Worm (Caenorhabditis elegans) whole organism, young adult: ENCODE measurements around the gene srw-17.

Experiments used
- B0035.1 ChIP-seq: sonication (generic microtip); optimal IDR thresholded peaks from 2 replicates; lab custom pipeline; 2016; ENCODE audit warnings: missing genetic modification characterization, mild to moderate bottlenecking, missing compliant biosample characterization, missing genotype, missing genetic modification reagents
- B0261.1 ChIP-seq: sonication (generic microtip); optimal IDR thresholded peaks from 2 replicates; lab custom pipeline; 2016; ENCODE audit warnings: mild to moderate bottlenecking, missing genetic modification characterization, moderate library complexity, missing compliant biosample characterization
- F10E7.11 ChIP-seq: sonication (generic microtip); optimal IDR thresholded peaks from 2 replicates; lab custom pipeline; 2017; ENCODE audit warnings: mild to moderate bottlenecking, missing genetic modification characterization, moderate library complexity, missing compliant biosample characterization
- F37B4.10 ChIP-seq: fragments of 200-800 bp; sonication (Bioruptor generic); IDR thresholded peaks from 2 replicates; pipeline ENCODE4 v1.3.6; 2022; ENCODE audit warnings: missing genetic modification characterization, missing compliant biosample characterization
- F39B2.1 ChIP-seq: fragments of 200-800 bp; sonication (Bioruptor generic); IDR thresholded peaks from 2 replicates; pipeline ENCODE4 v1.3.6; 2022; ENCODE audit warnings: missing genetic modification reagents, missing genetic modification characterization, missing compliant biosample characterization
- F49E8.2 ChIP-seq: sonication (generic microtip); optimal IDR thresholded peaks from 3 replicates; lab custom pipeline; 2017; ENCODE audit warnings: missing genetic modification characterization, mild to moderate bottlenecking, missing compliant biosample characterization, antibody characterized with exemption, moderate library complexity; ENCODE audit not compliant: insufficient read depth
- Y56A3A.18 ChIP-seq: fragments of 200-800 bp; sonication (Bioruptor generic); IDR thresholded peaks from 2 replicates; pipeline ENCODE4 v1.3.6; 2022; ENCODE audit warnings: missing genetic modification reagents, missing genetic modification characterization, missing compliant biosample characterization
- Y95B8A.8 ChIP-seq: fragments of 200-800 bp; sonication (Bioruptor generic); IDR thresholded peaks from 2 replicates; pipeline ENCODE4 v1.3.6; 2022; ENCODE audit warnings: missing genetic modification reagents, missing genetic modification characterization, missing compliant biosample characterization
- aptf-3 ChIP-seq: fragments of 200-800 bp; sonication (Bioruptor generic); IDR thresholded peaks from 2 replicates; pipeline ENCODE4 v1.3.6; 2022; ENCODE audit warnings: missing genetic modification characterization, missing compliant biosample characterization
- atf-7 ChIP-seq: sonication (generic microtip); optimal IDR thresholded peaks from 2 replicates; lab custom pipeline; 2017; ENCODE audit warnings: mild to moderate bottlenecking, missing genetic modification characterization, missing compliant biosample characterization
- athp-1 ChIP-seq: sonication (generic microtip); optimal IDR thresholded peaks from 2 replicates; lab custom pipeline; 2017; ENCODE audit warnings: mild to moderate bottlenecking, missing genetic modification characterization, missing compliant biosample characterization
- ceh-27 ChIP-seq: fragments of 200-800 bp; sonication (Bioruptor generic); optimal IDR thresholded peaks from 2 replicates; lab custom pipeline; 2018; ENCODE audit warnings: mild to moderate bottlenecking, missing genetic modification characterization, moderate library complexity, missing compliant biosample characterization
- ceh-40 ChIP-seq: fragments of 200-800 bp; sonication (Bioruptor generic); IDR thresholded peaks from 2 replicates; pipeline ENCODE4 v1.3.6; 2022; ENCODE audit warnings: missing genetic modification characterization, missing compliant biosample characterization
- dox-1 ChIP-seq: fragments of 200-800 bp; sonication (Bioruptor generic); IDR thresholded peaks from 2 replicates; pipeline ENCODE4 v1.3.6; 2022; ENCODE audit warnings: missing genetic modification reagents, missing genetic modification characterization, missing compliant biosample characterization
- dpff-1 ChIP-seq: sonication (generic microtip); optimal IDR thresholded peaks from 2 replicates; lab custom pipeline; 2017; ENCODE audit warnings: mild to moderate bottlenecking, missing genetic modification characterization, missing compliant biosample characterization
- dpl-1 ChIP-seq: fragments of 150-350 bp; optimal IDR thresholded peaks from 2 replicates; lab custom pipeline; 2014; ENCODE audit warnings: missing biosample characterization, missing genetic modification reagents, missing genetic modification characterization
- egl-18 ChIP-seq: fragments of 200-800 bp; sonication (Bioruptor generic); IDR thresholded peaks from 2 replicates; pipeline ENCODE4 v1.3.6; 2022; ENCODE audit warnings: missing genetic modification reagents, missing genetic modification characterization, missing compliant biosample characterization
- egrh-3 ChIP-seq: fragments of 200-800 bp; sonication (Bioruptor generic); IDR thresholded peaks from 2 replicates; pipeline ENCODE4 v1.3.6; 2022; ENCODE audit warnings: missing genetic modification reagents, missing genetic modification characterization, missing compliant biosample characterization
- fkh-3 ChIP-seq: sonication (generic microtip); optimal IDR thresholded peaks from 2 replicates; lab custom pipeline; 2016; ENCODE audit warnings: mild to moderate bottlenecking, missing genetic modification characterization, missing compliant biosample characterization
- hlh-26 ChIP-seq: fragments of 200-800 bp; sonication (Bioruptor generic); conservative IDR thresholded peaks from 2 replicates; pipeline ENCODE4 v1.3.6; 2022; ENCODE audit warnings: missing genetic modification reagents, missing genetic modification characterization, missing compliant biosample characterization
- hmg-1.2 ChIP-seq: fragments of 200-800 bp; sonication (Bioruptor generic); IDR thresholded peaks from 2 replicates; pipeline ENCODE4 v1.3.6; 2022; ENCODE audit warnings: missing genetic modification reagents, missing genetic modification characterization, missing compliant biosample characterization
- hmg-20 ChIP-seq: fragments of 200-800 bp; sonication (Bioruptor generic); IDR thresholded peaks from 2 replicates; pipeline ENCODE4 v1.3.6; 2022; ENCODE audit warnings: missing genetic modification reagents, missing genetic modification characterization, missing compliant biosample characterization
- hrde-1 ChIP-seq: sonication (generic microtip); optimal IDR thresholded peaks from 2 replicates; lab custom pipeline; 2016; ENCODE audit warnings: missing genetic modification characterization, mild to moderate bottlenecking, missing compliant biosample characterization, moderate library complexity, missing genotype, missing genetic modification reagents, borderline replicate concordance
- lag-1 ChIP-seq: fragments of 200-800 bp; sonication (Bioruptor generic); IDR thresholded peaks from 2 replicates; pipeline ENCODE4 v1.3.6; 2022; ENCODE audit warnings: missing genetic modification reagents, missing genetic modification characterization, missing compliant biosample characterization
- lin-54 ChIP-seq: fragments of 200-800 bp; sonication (Bioruptor generic); optimal IDR thresholded peaks from 2 replicates; lab custom pipeline; 2018; ENCODE audit warnings: mild to moderate bottlenecking, missing genetic modification characterization, missing compliant biosample characterization
- lsl-1 ChIP-seq: fragments of 200-800 bp; sonication (Bioruptor generic); optimal IDR thresholded peaks from 2 replicates; lab custom pipeline; 2018; ENCODE audit warnings: mild to moderate bottlenecking, missing genetic modification characterization, moderate library complexity, missing compliant biosample characterization
- lsy-27 ChIP-seq: sonication (generic microtip); optimal IDR thresholded peaks from 2 replicates; lab custom pipeline; 2017; ENCODE audit warnings: missing genetic modification characterization, mild to moderate bottlenecking, missing compliant biosample characterization, antibody characterized with exemption, missing genotype, borderline replicate concordance; ENCODE audit not compliant: insufficient read depth
- mcd-1 ChIP-seq: fragments of 200-800 bp; sonication (Bioruptor generic); IDR thresholded peaks from 2 replicates; pipeline ENCODE4 v1.3.6; 2022; ENCODE audit warnings: missing genetic modification reagents, missing genetic modification characterization, missing compliant biosample characterization
- mel-28 ChIP-seq: sonication (generic microtip); optimal IDR thresholded peaks from 2 replicates; lab custom pipeline; 2016; ENCODE audit warnings: borderline replicate concordance, mild to moderate bottlenecking, missing genetic modification characterization, missing compliant biosample characterization
- nhr-27 ChIP-seq: fragments of 200-800 bp; sonication (Bioruptor generic); optimal IDR thresholded peaks from 2 replicates; lab custom pipeline; 2018; ENCODE audit warnings: mild to moderate bottlenecking, missing genetic modification characterization, moderate library complexity, missing compliant biosample characterization
- nhr-80 ChIP-seq: sonication (generic microtip); optimal IDR thresholded peaks from 2 replicates; lab custom pipeline; 2016; ENCODE audit warnings: missing genetic modification characterization, missing compliant biosample characterization
- pbrm-1 ChIP-seq: fragments of 200-800 bp; sonication (Bioruptor generic); IDR thresholded peaks from 2 replicates; pipeline ENCODE4 v1.3.6; 2022; ENCODE audit warnings: missing genetic modification reagents, missing genetic modification characterization, missing compliant biosample characterization
- repo-1 ChIP-seq: sonication (generic microtip); optimal IDR thresholded peaks from 2 replicates; lab custom pipeline; 2017; ENCODE audit warnings: mild to moderate bottlenecking, missing genetic modification characterization, missing compliant biosample characterization
- somi-1 ChIP-seq: fragments of 200-800 bp; sonication (Bioruptor generic); optimal IDR thresholded peaks from 2 replicates; lab custom pipeline; 2018; ENCODE audit warnings: mild to moderate bottlenecking, missing genetic modification characterization, missing compliant biosample characterization
- tbp1 ChIP-seq: fragments of 200-800 bp; sonication (Bioruptor generic); optimal IDR thresholded peaks from 2 replicates; lab custom pipeline; 2018; ENCODE audit warnings: mild to moderate bottlenecking, missing genetic modification characterization, missing compliant biosample characterization
- tbx-9 ChIP-seq: sonication (generic microtip); optimal IDR thresholded peaks from 2 replicates; lab custom pipeline; 2016; ENCODE audit warnings: borderline replicate concordance, missing genetic modification characterization, inconsistent platforms, missing compliant biosample characterization
- tlf-1 ChIP-seq: fragments of 200-800 bp; sonication (Bioruptor generic); optimal IDR thresholded peaks from 2 replicates; lab custom pipeline; 2018; ENCODE audit warnings: mild to moderate bottlenecking, missing genetic modification characterization, missing compliant biosample characterization
- zfh-2 ChIP-seq: fragments of 200-800 bp; sonication (Bioruptor generic); conservative IDR thresholded peaks from 2 replicates; pipeline ENCODE4 v1.3.6; 2022; ENCODE audit warnings: missing genetic modification reagents, missing genetic modification characterization, missing compliant biosample characterization
- zim-3 ChIP-seq: sonication (generic microtip); optimal IDR thresholded peaks from 2 replicates; lab custom pipeline; 2017; ENCODE audit warnings: mild to moderate bottlenecking, missing genetic modification characterization, moderate library complexity, missing compliant biosample characterization
- ztf-25 ChIP-seq: fragments of 200-800 bp; sonication (Bioruptor generic); IDR thresholded peaks from 2 replicates; pipeline ENCODE4 v1.3.6; 2022; ENCODE audit warnings: missing genetic modification reagents, missing genetic modification characterization, missing compliant biosample characterization
- ztf-3 ChIP-seq: fragments of 200-800 bp; sonication (Bioruptor generic); optimal IDR thresholded peaks from 2 replicates; lab custom pipeline; 2018; ENCODE audit warnings: mild to moderate bottlenecking, missing genetic modification characterization, missing compliant biosample characterization

srw-17 gene

DNA sequence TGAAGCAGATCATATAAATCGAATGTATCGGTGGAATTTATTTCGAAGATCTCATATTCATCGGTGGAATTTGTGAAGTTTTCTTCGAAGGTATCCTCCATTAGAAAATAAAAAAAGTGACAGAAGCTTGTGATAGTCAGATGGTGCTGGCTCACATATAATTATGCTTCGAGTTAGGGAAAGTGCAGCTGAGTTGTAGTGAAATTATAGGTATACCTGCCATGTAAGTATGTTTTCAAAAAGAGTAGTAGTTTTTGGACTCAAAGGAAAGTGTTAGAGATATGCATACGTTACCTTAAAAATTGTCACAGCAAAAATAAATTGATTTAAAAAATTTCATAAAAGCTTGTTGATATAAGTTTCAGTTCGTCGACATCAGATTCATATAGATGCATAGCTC is 36.6 kb downstream of the srw-17 start, which contains the start of gene srw-11:
srw-11 (minus strand) TSS at position 101 of the 400 bp plus-strand sequence.
- no peak for TF ChIP-seq ceh-27 (GFP tag; lab: Kevin White, UChicago)
- no peak for TF ChIP-seq F39B2.1 (GFP tag; lab: Robert Waterston, UW)
- TF ChIP-seq hlh-26 (GFP tag; lab: Robert Waterston, UW), result no peak
- no peak for TF ChIP-seq dpff-1 (tag; lab: Kevin White, UChicago)
- TF ChIP-seq aptf-3 (GFP tag; lab: Robert Waterston, UW), result no peak
- TF ChIP-seq zim-3 (tag; lab: Kevin White, UChicago), result no peak
- no peak for TF ChIP-seq tbp1
- no peak for TF ChIP-seq egrh-3 (GFP tag; lab: Robert Waterston, UW)
- no peak for TF ChIP-seq hrde-1
- TF ChIP-seq hmg-1.2 (GFP tag; lab: Robert Waterston, UW), result no peak
- no peak for TF ChIP-seq atf-7 (tag; lab: Kevin White, UChicago)
- TF ChIP-seq tbx-9 (tag; lab: Kevin White, UChicago), result no peak
- TF ChIP-seq Y56A3A.18 (GFP tag; lab: Robert Waterston, UW), result no peak
- no peak for TF ChIP-seq lsy-27
- TF ChIP-seq fkh-3, result no peak
- TF ChIP-seq zfh-2 (GFP tag; lab: Robert Waterston, UW), result no peak
- TF ChIP-seq, all 124 proteins: peak for 0

DNA sequence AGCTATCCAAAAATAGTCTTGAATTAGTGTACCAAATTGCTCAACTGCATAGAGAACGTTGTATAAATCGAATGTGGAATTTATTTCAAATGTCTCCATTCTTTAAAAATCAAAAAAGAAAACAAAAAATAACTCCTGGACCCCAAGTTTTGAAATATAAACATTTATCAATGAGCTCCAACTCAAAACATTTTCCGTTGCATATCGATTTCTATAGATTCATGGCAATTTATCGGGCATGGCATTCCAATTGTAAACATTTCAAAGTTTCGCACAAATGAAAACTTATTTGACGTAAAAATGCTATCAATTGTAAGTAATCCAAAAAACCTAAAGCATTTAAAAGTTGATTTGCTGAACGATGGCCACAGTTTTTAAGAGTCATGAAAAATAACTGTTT is 38.3 kb downstream of the srw-17 start, which contains the start of gene srw-12:
srw-12 (minus strand) TSS at position 101 of the 400 bp plus-strand sequence.
- TF ChIP-seq B0261.1 (tag; lab: Kevin White, UChicago), result no peak
- TF ChIP-seq nhr-27 (tag; lab: Kevin White, UChicago), result no peak
- TF ChIP-seq athp-1, result no peak

ce11 chrV:15235661-15236060 is 41.2 kb downstream of the srw-17 start, which contains the start of gene nhr-164:
nhr-164 (minus strand) TSS chrV:15235761.
- no peak for TF ChIP-seq F49E8.2 (tag; lab: Kevin White, UChicago)
- TF ChIP-seq hmg-20 (GFP tag; lab: Robert Waterston, UW), result no peak
- TF ChIP-seq dpl-1 (GFP tag; lab: Kevin White, UChicago), result no peak
- TF ChIP-seq egl-18, result no peak
- no peak for TF ChIP-seq hmg-1.2 (GFP tag; lab: Robert Waterston, UW)
- no peak for TF ChIP-seq dox-1 (GFP tag; lab: Robert Waterston, UW)
- no peak for TF ChIP-seq ceh-27 (GFP tag; lab: Kevin White, UChicago)
- TF ChIP-seq, all 124 proteins: peak for 0

- TF ChIP-seq atf-7 (tag; lab: Kevin White, UChicago) (no peak), somi-1 (GFP tag; lab: Kevin White, UChicago) (no peak), F10E7.11 (tag; lab: Kevin White, UChicago) (no peak), nhr-80 (tag; lab: Kevin White, UChicago) (no peak), Y95B8A.8 (GFP tag; lab: Robert Waterston, UW) (no peak), lsy-27 (no peak), tlf-1 (GFP tag; lab: Kevin White, UChicago) (no peak), ceh-40 (GFP tag; lab: Robert Waterston, UW) (no peak), mcd-1 (GFP tag; lab: Robert Waterston, UW) (no peak), ztf-3 (no peak), lin-54 (GFP tag; lab: Kevin White, UChicago) (no peak), repo-1 (tag; lab: Kevin White, UChicago) (no peak), lag-1 (GFP tag; lab: Robert Waterston, UW) (no peak), ztf-25 (GFP tag; lab: Robert Waterston, UW) (no peak), mel-28 (no peak), lsl-1 (no peak), pbrm-1 (no peak), F37B4.10 (GFP tag; lab: Robert Waterston, UW) (no peak), B0035.1 (tag; lab: Kevin White, UChicago) (no peak)
Observed at ce11 chrV:15232200-15232599, 44.6 kb downstream of the srw-17 start, which contains the start of gene srw-13. srw-13 (plus strand) TSS chrV:15232500.
